Worm (Caenorhabditis elegans) whole organism, young adult: ENCODE results near the gene lin-38.

ENCODE experiments used
- D2030.7 ChIP-seq: fragments of 200-800 bp; sonication (Bioruptor generic); IDR thresholded peaks from 2 replicates; pipeline ENCODE4 v1.3.6; 2022; ENCODE audit warnings: missing genetic modification reagents, missing genetic modification characterization, missing compliant biosample characterization
- F33H1.4 ChIP-seq: fragments of 200-800 bp; sonication (Bioruptor generic); IDR thresholded peaks from 2 replicates; pipeline ENCODE4 v1.3.6; 2022; ENCODE audit warnings: missing genetic modification reagents, missing genetic modification characterization, missing compliant biosample characterization
- F39B2.1 ChIP-seq: fragments of 200-800 bp; sonication (Bioruptor generic); IDR thresholded peaks from 2 replicates; pipeline ENCODE4 v1.3.6; 2022; ENCODE audit warnings: missing genetic modification reagents, missing genetic modification characterization, missing compliant biosample characterization
- F57A8.1 ChIP-seq: fragments of 200-800 bp; sonication (Bioruptor generic); optimal IDR thresholded peaks from 2 replicates; lab custom pipeline; 2018; ENCODE audit warnings: mild to moderate bottlenecking, missing genetic modification characterization, moderate library complexity, missing compliant biosample characterization
- T07F8.4 ChIP-seq: sonication (generic microtip); optimal IDR thresholded peaks from 2 replicates; lab custom pipeline; 2016; ENCODE audit warnings: mild to moderate bottlenecking, missing genetic modification characterization, moderate library complexity, missing compliant biosample characterization
- Y56A3A.18 ChIP-seq: fragments of 200-800 bp; sonication (Bioruptor generic); IDR thresholded peaks from 2 replicates; pipeline ENCODE4 v1.3.6; 2022; ENCODE audit warnings: missing genetic modification reagents, missing genetic modification characterization, missing compliant biosample characterization
- ZK185.1 ChIP-seq: sonication (generic microtip); optimal IDR thresholded peaks from 2 replicates; lab custom pipeline; 2016; ENCODE audit warnings: mild to moderate bottlenecking, missing genetic modification characterization, missing compliant biosample characterization; ENCODE audit not compliant: poor library complexity, severe bottlenecking
- attf-5 ChIP-seq: fragments of 200-800 bp; sonication (Bioruptor generic); optimal IDR thresholded peaks from 2 replicates; lab custom pipeline; 2018; ENCODE audit warnings: mild to moderate bottlenecking, missing genetic modification characterization, missing compliant biosample characterization
- cebp-1 ChIP-seq, 2 experiments: fragments of 200-800 bp in 1 of 2; sonication (Bioruptor generic) in 1 of 2; sonication (generic microtip) in 1 of 2; IDR thresholded peaks in 1 of 2; optimal IDR thresholded peaks in 1 of 2; 2 replicates each; pipeline versions ENCODE4 v1.3.6 to Lab custom; 2017 to 2022; ENCODE audit warnings: missing compliant biosample characterization in 2 of 2, missing genetic modification characterization in 2 of 2, mild to moderate bottlenecking in 1 of 2, missing genetic modification reagents in 1 of 2, moderate library complexity in 1 of 2
- cebp-2 ChIP-seq: fragments of 200-800 bp; sonication (Bioruptor generic); IDR thresholded peaks from 2 replicates; pipeline ENCODE4 v1.3.6; 2022; ENCODE audit warnings: missing genetic modification characterization, missing compliant biosample characterization
- ceh-40 ChIP-seq: fragments of 200-800 bp; sonication (Bioruptor generic); IDR thresholded peaks from 2 replicates; pipeline ENCODE4 v1.3.6; 2022; ENCODE audit warnings: missing genetic modification characterization, missing compliant biosample characterization
- die-1 ChIP-seq: sonication (generic microtip); optimal IDR thresholded peaks from 2 replicates; lab custom pipeline; 2016; ENCODE audit warnings: missing genotype, mild to moderate bottlenecking, missing genetic modification characterization, missing compliant biosample characterization
- dox-1 ChIP-seq: fragments of 200-800 bp; sonication (Bioruptor generic); IDR thresholded peaks from 2 replicates; pipeline ENCODE4 v1.3.6; 2022; ENCODE audit warnings: missing genetic modification reagents, missing genetic modification characterization, missing compliant biosample characterization
- dpl-1 ChIP-seq: fragments of 150-350 bp; optimal IDR thresholded peaks from 2 replicates; lab custom pipeline; 2014; ENCODE audit warnings: missing biosample characterization, missing genetic modification reagents, missing genetic modification characterization
- efl-1 ChIP-seq: fragments of 150-350 bp; optimal IDR thresholded peaks from 2 replicates; lab custom pipeline; 2014; ENCODE audit warnings: missing biosample characterization, missing genetic modification reagents, missing genetic modification characterization
- egl-18 ChIP-seq: fragments of 200-800 bp; sonication (Bioruptor generic); IDR thresholded peaks from 2 replicates; pipeline ENCODE4 v1.3.6; 2022; ENCODE audit warnings: missing genetic modification reagents, missing genetic modification characterization, missing compliant biosample characterization
- ets-4 ChIP-seq: fragments of 200-800 bp; sonication (Bioruptor generic); optimal IDR thresholded peaks from 2 replicates; lab custom pipeline; 2018; ENCODE audit warnings: mild to moderate bottlenecking, missing genetic modification characterization, missing compliant biosample characterization
- hlh-26 ChIP-seq: fragments of 200-800 bp; sonication (Bioruptor generic); conservative IDR thresholded peaks from 2 replicates; pipeline ENCODE4 v1.3.6; 2022; ENCODE audit warnings: missing genetic modification reagents, missing genetic modification characterization, missing compliant biosample characterization
- hrde-1 ChIP-seq: sonication (generic microtip); optimal IDR thresholded peaks from 2 replicates; lab custom pipeline; 2016; ENCODE audit warnings: missing genetic modification characterization, mild to moderate bottlenecking, missing compliant biosample characterization, moderate library complexity, missing genotype, missing genetic modification reagents, borderline replicate concordance
- lag-1 ChIP-seq: fragments of 200-800 bp; sonication (Bioruptor generic); IDR thresholded peaks from 2 replicates; pipeline ENCODE4 v1.3.6; 2022; ENCODE audit warnings: missing genetic modification reagents, missing genetic modification characterization, missing compliant biosample characterization
- let-607 ChIP-seq, 2 experiments: fragments of 200-800 bp in 1 of 2; sonication (Bioruptor generic) in 1 of 2; sonication (generic microtip) in 1 of 2; optimal IDR thresholded peaks; 2 replicates each; lab custom pipeline; 2016 to 2018; ENCODE audit warnings: mild to moderate bottlenecking in 2 of 2, missing compliant biosample characterization in 2 of 2, missing genetic modification characterization in 2 of 2, moderate library complexity in 2 of 2, missing genotype in 1 of 2
- lin-40 ChIP-seq: sonication (generic microtip); optimal IDR thresholded peaks from 2 replicates; lab custom pipeline; 2016; ENCODE audit warnings: missing genetic modification characterization, mild to moderate bottlenecking, missing compliant biosample characterization, missing genotype, missing genetic modification reagents
- madf-10 ChIP-seq: sonication (generic microtip); optimal IDR thresholded peaks from 2 replicates; lab custom pipeline; 2016; ENCODE audit warnings: mild to moderate bottlenecking, missing genetic modification characterization, missing compliant biosample characterization
- madf-3 ChIP-seq: fragments of 200-800 bp; sonication (Bioruptor generic); IDR thresholded peaks from 2 replicates; pipeline ENCODE4 v1.3.6; 2022; ENCODE audit warnings: missing genetic modification reagents, missing genetic modification characterization, missing compliant biosample characterization
- madf-8 ChIP-seq: fragments of 200-800 bp; sonication (Bioruptor generic); conservative IDR thresholded peaks from 2 replicates; pipeline ENCODE4 v1.3.6; 2022; ENCODE audit warnings: missing genetic modification reagents, missing genetic modification characterization, missing compliant biosample characterization
- nfya-2 ChIP-seq: fragments of 200-800 bp; sonication (Bioruptor generic); IDR thresholded peaks from 2 replicates; pipeline ENCODE4 v1.3.6; 2022; ENCODE audit warnings: missing genetic modification reagents, missing genetic modification characterization, missing compliant biosample characterization
- nhr-120 ChIP-seq: fragments of 200-800 bp; sonication (Bioruptor generic); IDR thresholded peaks from 2 replicates; pipeline ENCODE4 v1.3.6; 2022; ENCODE audit warnings: missing genetic modification characterization, missing compliant biosample characterization
- nhr-80 ChIP-seq: sonication (generic microtip); optimal IDR thresholded peaks from 2 replicates; lab custom pipeline; 2016; ENCODE audit warnings: missing genetic modification characterization, missing compliant biosample characterization
- nhr-90 ChIP-seq: sonication (generic microtip); optimal IDR thresholded peaks from 2 replicates; lab custom pipeline; 2016; ENCODE audit warnings: missing genotype, mild to moderate bottlenecking, missing genetic modification characterization, missing compliant biosample characterization
- pha-4 ChIP-seq: fragments of 150-350 bp; sonication (generic microtip); optimal IDR thresholded peaks from 2 replicates; lab custom pipeline; 2014; ENCODE audit warnings: missing biosample characterization, missing genetic modification reagents, missing genetic modification characterization
- rec-8 ChIP-seq, 2 experiments: sonication (generic microtip); optimal IDR thresholded peaks; 2 replicates each; lab custom pipeline; 2016; ENCODE audit warnings: mild to moderate bottlenecking in 2 of 2, missing genetic modification characterization in 2 of 2, missing genetic modification reagents in 2 of 2, missing genotype in 2 of 2, missing biosample characterization in 1 of 2, missing compliant biosample characterization in 1 of 2, moderate library complexity in 1 of 2
- repo-1 ChIP-seq: sonication (generic microtip); optimal IDR thresholded peaks from 2 replicates; lab custom pipeline; 2017; ENCODE audit warnings: mild to moderate bottlenecking, missing genetic modification characterization, missing compliant biosample characterization
- sdz-38 ChIP-seq: sonication (generic microtip); optimal IDR thresholded peaks from 2 replicates; lab custom pipeline; 2016; ENCODE audit warnings: missing genotype, missing genetic modification characterization, missing compliant biosample characterization
- snpc-4 ChIP-seq, 5 experiments: fragments of 150-350 bp in 1 of 5; sonication (generic microtip) in 4 of 5; optimal IDR thresholded peaks; 2 replicates each; lab custom pipeline; 2014 to 2018; ENCODE audit warnings: missing genetic modification characterization in 5 of 5, missing biosample characterization in 3 of 5, antibody characterized with exemption in 2 of 5, mild to moderate bottlenecking in 2 of 5, missing compliant biosample characterization in 2 of 5, missing genotype in 2 of 5, moderate library complexity in 2 of 5, missing genetic modification reagents in 1 of 5
- sptf-2 ChIP-seq: fragments of 200-800 bp; sonication (Bioruptor generic); optimal IDR thresholded peaks from 2 replicates; lab custom pipeline; 2018; ENCODE audit warnings: mild to moderate bottlenecking, missing genetic modification characterization, missing compliant biosample characterization
- tbp1 ChIP-seq: fragments of 200-800 bp; sonication (Bioruptor generic); optimal IDR thresholded peaks from 2 replicates; lab custom pipeline; 2018; ENCODE audit warnings: mild to moderate bottlenecking, missing genetic modification characterization, missing compliant biosample characterization

lin-38 gene

DNA sequence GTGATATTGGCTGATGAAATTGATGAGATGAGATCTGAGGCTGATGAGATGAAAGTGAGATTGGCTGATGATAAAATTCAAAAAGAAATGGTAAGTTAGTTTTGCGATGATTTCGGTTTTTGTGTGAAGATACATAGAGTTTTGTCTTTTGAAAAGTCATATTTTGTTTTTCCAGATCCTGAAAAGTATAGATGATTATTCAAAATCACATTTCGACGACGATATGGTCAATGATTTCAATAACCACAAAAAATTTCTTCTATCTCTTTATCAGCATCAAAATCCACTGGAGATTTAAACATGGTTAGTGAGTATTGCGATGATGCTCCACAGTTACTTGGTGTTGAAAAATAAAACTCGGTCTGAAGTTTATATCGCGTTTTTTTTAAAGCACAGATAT lies 25.2 kb downstream of the lin-38 start, which contains the start of gene csp-1:
csp-1 (plus strand) TSS at position 301 of the 400 bp plus-strand sequence.
- no peak for TF ChIP-seq madf-10 (tag; lab: Kevin White, UChicago)
- TF ChIP-seq die-1 (tag; lab: Kevin White, UChicago), result no peak
- TF ChIP-seq ZK185.1 (tag; lab: Kevin White, UChicago), result no peak
- TF ChIP-seq let-607 (tag; optimal IDR thresholded peaks at IDR 0.05; lab: Kevin White, UChicago), result no peak
- TF ChIP-seq nhr-120 (GFP tag; lab: Robert Waterston, UW), result no peak
- TF ChIP-seq rec-8 (tag; optimal IDR thresholded peaks at IDR 0.05; lab: Kevin White, UChicago), result no peak
- no peak for TF ChIP-seq F33H1.4 (GFP tag; lab: Robert Waterston, UW)
- no peak for TF ChIP-seq lag-1 (GFP tag; lab: Robert Waterston, UW)
- TF ChIP-seq repo-1 (tag; lab: Kevin White, UChicago), result no peak
- TF ChIP-seq efl-1 (GFP tag; lab: Kevin White, UChicago), result no peak
- no peak for TF ChIP-seq sdz-38 (tag; lab: Kevin White, UChicago)
- TF ChIP-seq egl-18 (GFP tag; lab: Robert Waterston, UW), result no peak
- TF ChIP-seq madf-3 (GFP tag; lab: Robert Waterston, UW), result no peak

DNA sequence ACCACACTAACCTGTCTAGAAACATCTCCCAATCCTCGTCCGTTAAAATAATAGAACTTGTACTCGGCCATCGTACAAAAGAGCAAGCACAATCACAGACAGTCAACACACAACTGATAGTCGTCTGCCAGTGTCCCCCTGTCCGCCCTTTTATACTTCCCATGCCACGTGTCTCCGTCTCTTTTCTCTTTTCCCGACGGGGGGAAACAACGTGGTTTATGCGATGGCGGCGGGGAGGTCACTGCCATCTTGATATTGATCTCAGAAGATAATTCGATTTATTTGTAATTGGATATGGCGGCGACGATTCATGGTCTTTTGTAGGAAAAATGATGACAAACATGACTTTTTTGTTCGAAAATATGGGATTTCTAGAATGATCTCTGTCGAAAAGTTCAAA lies 33.9 kb downstream of the lin-38 start, which contains the start of gene gst-20:
gst-20 (minus strand) TSS at position 170 of the 400 bp plus-strand sequence.
- TF ChIP-seq cebp-1 (GFP tag; IDR thresholded peaks at IDR 0.05; lab: Robert Waterston, UW), result no peak
- TF ChIP-seq cebp-1 (tag; optimal IDR thresholded peaks at IDR 0.05; lab: Kevin White, UChicago), result peak; percentile 29
- TF ChIP-seq pha-4 (tag; lab: Kevin White, UChicago), result no peak
- TF ChIP-seq ceh-40 (GFP tag; lab: Robert Waterston, UW), result no peak
- TF ChIP-seq cebp-2 (GFP tag; lab: Robert Waterston, UW), result no peak
- TF ChIP-seq snpc-4 (GFP tag; optimal IDR thresholded peaks at IDR 0.05; lab: Kevin White, UChicago), result no peak
- TF ChIP-seq snpc-4 (tag; optimal IDR thresholded peaks at IDR 0.05; lab: Kevin White, UChicago), result no peak
- peak; percentile 8 for TF ChIP-seq attf-5
- no peak for TF ChIP-seq dpl-1
- TF ChIP-seq let-607 (tag; optimal IDR thresholded peaks at IDR 0.05; lab: Kevin White, UChicago), result peak in 1 of 2 experiments; percentile 15
- TF ChIP-seq dox-1 (GFP tag; lab: Robert Waterston, UW), result 0 out of 2 replicates have a peak, but pooled peaks have one; percentile 34
- no peak for TF ChIP-seq F39B2.1 (GFP tag; lab: Robert Waterston, UW)
- peak; percentile 71 for TF ChIP-seq nhr-80 (tag; lab: Kevin White, UChicago)
- peak; percentile 20 for TF ChIP-seq lin-40 (tag; lab: Kevin White, UChicago)
- TF ChIP-seq tbp1 (GFP tag; lab: Kevin White, UChicago), result peak; percentile 50
- no peak for TF ChIP-seq F57A8.1 (GFP tag; lab: Kevin White, UChicago)

DNA sequence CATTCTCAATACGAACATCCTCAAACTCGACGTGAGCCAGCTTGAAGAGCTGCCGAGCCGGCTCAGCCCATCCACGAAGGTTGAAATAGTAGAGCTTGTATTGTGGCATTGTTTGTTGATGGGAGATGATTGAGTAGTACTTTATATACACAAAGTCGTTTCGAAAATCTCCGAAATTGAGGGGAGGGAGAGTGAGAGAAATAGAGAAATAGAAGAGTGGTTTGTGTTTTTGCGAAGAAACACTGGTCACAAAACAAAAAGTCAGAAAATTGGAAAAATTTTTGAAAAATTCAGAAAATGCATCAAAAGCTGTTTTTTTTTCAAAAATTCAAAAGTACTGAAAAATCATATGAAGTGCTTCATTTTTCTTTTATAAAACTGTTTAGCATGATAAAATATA lies 35.5 kb downstream of the lin-38 start, which contains the start of gene gst-24:
gst-24 (minus strand) TSS at position 181 of the 400 bp plus-strand sequence.
- TF ChIP-seq D2030.7 (GFP tag; lab: Robert Waterston, UW) (no peak), dpl-1 (no peak), attf-5 (no peak), nhr-90 (tag; lab: Kevin White, UChicago) (no peak), madf-8 (GFP tag; lab: Robert Waterston, UW) (no peak), ets-4 (GFP tag; lab: Kevin White, UChicago) (no peak), snpc-4 (GFP tag; optimal IDR thresholded peaks at IDR 0.05; lab: Kevin White, UChicago) (no peak), snpc-4 (tag; optimal IDR thresholded peaks at IDR 0.05; lab: Kevin White, UChicago) (no peak), Y56A3A.18 (GFP tag; lab: Robert Waterston, UW) (no peak)
- TF ChIP-seq, all 124 proteins: peak for 0

DNA sequence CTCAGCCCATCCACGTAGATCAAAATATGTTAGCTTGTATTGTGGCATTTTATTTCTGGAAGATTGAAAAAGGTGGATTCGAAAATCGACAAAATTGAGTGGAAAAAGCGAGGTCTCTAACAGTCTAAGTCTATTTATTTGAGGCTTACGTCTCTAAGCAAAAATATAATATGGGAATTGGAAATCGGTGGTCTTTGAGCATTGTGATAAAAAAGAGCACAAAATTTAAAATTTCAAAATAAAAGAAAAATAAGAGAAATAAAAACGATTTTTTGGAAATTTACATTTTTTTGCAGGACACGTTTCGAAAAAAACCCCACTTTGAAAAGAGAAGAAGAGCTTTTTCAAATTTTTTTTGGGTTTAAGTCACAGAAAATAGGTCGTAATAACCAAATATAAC lies 37.4 kb downstream of the lin-38 start, which contains the start of gene gst-15:
gst-15 (minus strand) TSS at position 101 of the 400 bp plus-strand sequence.
- no peak for TF ChIP-seq sptf-2 (GFP tag; lab: Kevin White, UChicago)
- no peak for TF ChIP-seq nfya-2
- no peak for TF ChIP-seq T07F8.4 (tag; lab: Kevin White, UChicago)
- no peak for TF ChIP-seq hrde-1 (tag; lab: Kevin White, UChicago)
- no peak for TF ChIP-seq hlh-26 (GFP tag; lab: Robert Waterston, UW)
- TF ChIP-seq nhr-80 (tag; lab: Kevin White, UChicago), result no peak
- TF ChIP-seq, all 124 proteins: peak for 0
